Worm (Caenorhabditis elegans): Measurements from ENCODE around the gene C50B6.3.

The C50B6.3 gene

ce11 chrV:13358823-13359592 is 45.6 kb downstream of the C50B6.3 start, which contains the start of gene F32H5.3 (continued):
- TF ChIP-seq ccch-3 (GFP tag; optimal IDR thresholded peaks at IDR 0.05) (no peak), nfya-1 (tag; optimal IDR thresholded peaks at IDR 0.05; ENCODE audit: borderline replicate concordance, insufficient read depth) (no peak)

ce11 chrV:13360254-13360653 is 46.9 kb downstream of the C50B6.3 start, which contains the start of gene F32H5.4:
TSS of gene F32H5.4 (plus strand) at chrV:13360554.
- TF ChIP-seq tlf-1 (GFP tag; optimal IDR thresholded peaks at IDR 0.05) (no peak), egl-44 (GFP tag; IDR thresholded peaks at IDR 0.05) (no peak), hsf-1 (GFP tag; IDR thresholded peaks at IDR 0.05) (no peak), aptf-3 (GFP tag; IDR thresholded peaks at IDR 0.05) (no peak), lag-1 (GFP tag; IDR thresholded peaks at IDR 0.05) (no peak), C06A6.2 (GFP tag; conservative IDR thresholded peaks at IDR 0.05) (no peak), lin-40 (tag; optimal IDR thresholded peaks at IDR 0.05) (no peak), Y53G8AR.9 (GFP tag; conservative IDR thresholded peaks at IDR 0.05) (no peak), ets-4 (GFP tag; optimal IDR thresholded peaks at IDR 0.05) (no peak), akir-1 (GFP tag; optimal IDR thresholded peaks at IDR 0.05) (no peak), lin-35 (GFP tag; optimal IDR thresholded peaks at IDR 0.05) (no peak), K11D2.4 (GFP tag; IDR thresholded peaks at IDR 0.05) (no peak), hmg-1.2 (GFP tag; IDR thresholded peaks at IDR 0.05) (no peak), mel-28 (tag; optimal IDR thresholded peaks at IDR 0.05; ENCODE audit: borderline replicate concordance) (no peak), ceh-79 (tag; optimal IDR thresholded peaks at IDR 0.05) (no peak)

- no peak for TF ChIP-seq somi-1 (GFP tag; optimal IDR thresholded peaks at IDR 0.05)
- no peak for TF ChIP-seq Y53F4B.3 (GFP tag; IDR thresholded peaks at IDR 0.05)
- no peak for TF ChIP-seq let-526 (GFP tag; IDR thresholded peaks at IDR 0.05)
- no peak for TF ChIP-seq sea-2 (GFP tag; IDR thresholded peaks at IDR 0.05)
- TF ChIP-seq tbp1 (GFP tag; optimal IDR thresholded peaks at IDR 0.05), result no peak
- no peak for TF ChIP-seq Y56A3A.18 (GFP tag; IDR thresholded peaks at IDR 0.05)
- TF ChIP-seq nfyb-1 (GFP tag; IDR thresholded peaks at IDR 0.05), result no peak
- no peak for TF ChIP-seq aptf-3 (GFP tag; IDR thresholded peaks at IDR 0.05)
- no peak for TF ChIP-seq F33H1.4 (GFP tag; IDR thresholded peaks at IDR 0.05)
- no peak for TF ChIP-seq mel-28 (tag; optimal IDR thresholded peaks at IDR 0.05; ENCODE audit: borderline replicate concordance)
- TF ChIP-seq lsy-27 (tag; optimal IDR thresholded peaks at IDR 0.05; ENCODE audit: borderline replicate concordance, insufficient read depth), result no peak
- no peak for TF ChIP-seq ztf-26 (tag; optimal IDR thresholded peaks at IDR 0.05)
- no peak for TF ChIP-seq zfh-2 (GFP tag; conservative IDR thresholded peaks at IDR 0.05)
- no peak for TF ChIP-seq bed-2 (GFP tag; IDR thresholded peaks at IDR 0.05)
- TF ChIP-seq egl-18 (GFP tag; IDR thresholded peaks at IDR 0.05), result no peak
- TF ChIP-seq madf-8 (GFP tag; conservative IDR thresholded peaks at IDR 0.05), result no peak
- no peak for TF ChIP-seq ekl-4 (GFP tag; IDR thresholded peaks at IDR 0.05)
- TF ChIP-seq F22D6.2 (tag; optimal IDR thresholded peaks at IDR 0.05), result no peak
Observed at ce11 chrV:13363415-13363814, 50.0 kb downstream of the C50B6.3 start, which contains the start of gene srg-46. TSS of gene srg-46 (plus strand) at chrV:13363715.

ce11 chrV:13364227-13364626 is 50.9 kb downstream of the C50B6.3 start:
- no peak for TF ChIP-seq F37B4.10 (GFP tag; IDR thresholded peaks at IDR 0.05)
- no peak for TF ChIP-seq hlh-12 (tag; optimal IDR thresholded peaks at IDR 0.05)
- no peak for TF ChIP-seq F39B2.1 (GFP tag; IDR thresholded peaks at IDR 0.05)
- no peak for TF ChIP-seq madf-10 (tag; optimal IDR thresholded peaks at IDR 0.05)
- TF ChIP-seq ama-1 (optimal IDR thresholded peaks at IDR 0.05), result no peak
- TF ChIP-seq ama-1 (GFP tag; optimal IDR thresholded peaks at IDR 0.05), result no peak
